Worm (Caenorhabditis elegans): ENCODE data around the gene somi-1.

The somi-1 gene

ce11 chrV:13393333-13393803 lies 2.2 kb upstream of the somi-1 start (continued):
- no peak for TF ChIP-seq pax-3 (tag; optimal IDR thresholded peaks at IDR 0.05)
- TF ChIP-seq fkh-8 (tag; optimal IDR thresholded peaks at IDR 0.05) = no peak
- no peak for TF ChIP-seq pag-3 (tag; optimal IDR thresholded peaks at IDR 0.05; ENCODE audit: borderline replicate concordance, insufficient read depth)
- TF ChIP-seq egl-27 (tag; optimal IDR thresholded peaks at IDR 0.05) = no peak
- no peak for TF ChIP-seq grh-1 (GFP tag; IDR thresholded peaks at IDR 0.05)
- peak; percentile 12 for TF ChIP-seq xbp-1 (tag; optimal IDR thresholded peaks at IDR 0.05)
- no peak for TF ChIP-seq aha-1 (tag; optimal IDR thresholded peaks at IDR 0.05)
- no peak for TF ChIP-seq unc-98 (GFP tag; IDR thresholded peaks at IDR 0.05)
- no peak for TF ChIP-seq mab-9 (GFP tag; IDR thresholded peaks at IDR 0.05)
- TF ChIP-seq irx-1 (tag; optimal IDR thresholded peaks at IDR 0.05) = no peak
- TF ChIP-seq unc-86 (tag; optimal IDR thresholded peaks at IDR 0.05) = no peak
- TF ChIP-seq swsn-7 (tag; optimal IDR thresholded peaks at IDR 0.05) = peak; percentile 36
- peak; percentile 46 for TF ChIP-seq lin-14 (GFP tag; optimal IDR thresholded peaks at IDR 0.05)
- TF ChIP-seq blmp-1 (tag; optimal IDR thresholded peaks at IDR 0.05) = peak; percentile 74
- peak; percentile 67 for TF ChIP-seq nhr-71 (tag; optimal IDR thresholded peaks at IDR 0.05)
- no peak for TF ChIP-seq nhr-237 (tag; optimal IDR thresholded peaks at IDR 0.05)
- TF ChIP-seq isw-1 (GFP tag; IDR thresholded peaks at IDR 0.05) = no peak
- TF ChIP-seq mdl-1 (tag; optimal IDR thresholded peaks at IDR 0.05) = peak in 1 of 2 experiments; percentile 17
- no peak for TF ChIP-seq nhr-77 (tag; optimal IDR thresholded peaks at IDR 0.05)

DNA sequence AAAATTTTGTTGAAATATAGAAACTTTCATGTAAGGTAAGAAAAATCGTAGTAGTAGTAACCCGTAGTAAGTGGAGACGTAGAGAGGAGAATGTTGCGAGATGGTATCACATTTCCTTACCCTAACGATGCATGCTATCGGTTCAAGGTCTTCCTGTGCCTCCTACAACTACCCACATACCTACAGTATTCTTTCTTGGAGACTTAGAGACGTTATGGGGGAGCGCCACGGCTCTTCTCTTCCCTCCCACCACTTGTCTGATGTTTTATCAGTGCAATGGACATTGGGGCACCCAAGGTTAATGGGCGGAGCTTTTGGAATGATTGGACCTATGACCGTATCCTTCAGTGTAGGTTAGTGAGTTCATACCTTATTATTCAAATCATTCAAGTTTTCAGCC lies 259 bp downstream of the somi-1 start:
- TF ChIP-seq sptf-1 (tag; optimal IDR thresholded peaks at IDR 0.05) = no peak
- TF ChIP-seq egl-13 (tag; optimal IDR thresholded peaks at IDR 0.05) = no peak
- no peak for TF ChIP-seq lir-3 (tag; optimal IDR thresholded peaks at IDR 0.05; ENCODE audit: poor library complexity)
- TF ChIP-seq efl-3 (GFP tag; optimal IDR thresholded peaks at IDR 0.05) = no peak
- TF ChIP-seq unc-86 (tag; optimal IDR thresholded peaks at IDR 0.05) = no peak
- TF ChIP-seq hlh-17 (GFP tag; optimal IDR thresholded peaks at IDR 0.05; ENCODE audit: borderline replicate concordance) = no peak
- no peak for TF ChIP-seq mab-9 (GFP tag; IDR thresholded peaks at IDR 0.05)
- TF ChIP-seq nhr-85 (tag) = peak; percentile 94
- TF ChIP-seq C04F5.9 (tag; optimal IDR thresholded peaks at IDR 0.05) = no peak
- peak; percentile 10 for TF ChIP-seq nhr-90 (tag; optimal IDR thresholded peaks at IDR 0.05; ENCODE audit: poor library complexity)
- peak; percentile 20 for TF ChIP-seq snu-23 (GFP tag; optimal IDR thresholded peaks at IDR 0.05)
- no peak for TF ChIP-seq jun-1 (tag; optimal IDR thresholded peaks at IDR 0.05)
- TF ChIP-seq lin-35 (GFP tag; optimal IDR thresholded peaks at IDR 0.05) = no peak
- TF ChIP-seq ceh-63 (GFP tag; optimal IDR thresholded peaks at IDR 0.05) = no peak
- TF ChIP-seq mef-2 (tag; optimal IDR thresholded peaks at IDR 0.05) = no peak
- no peak for TF ChIP-seq aly-2 (tag; optimal IDR thresholded peaks at IDR 0.05)
- peak; percentile 30 for TF ChIP-seq rnt-1 (tag; optimal IDR thresholded peaks at IDR 0.05)
- TF ChIP-seq egl-27 (tag; optimal IDR thresholded peaks at IDR 0.05) = peak in 1 of 2 experiments; percentile 16
- TF ChIP-seq ceh-82 (tag; optimal IDR thresholded peaks at IDR 0.05) = no peak
- TF ChIP-seq nhr-20 (tag; optimal IDR thresholded peaks at IDR 0.05) = peak; percentile 63
- TF ChIP-seq nhr-77 (tag; optimal IDR thresholded peaks at IDR 0.05) = no peak
- TF ChIP-seq elt-3 (tag; optimal IDR thresholded peaks at IDR 0.05) = peak in 4 of 6 experiments; percentile 11 to 84 (median 43)
- peak; percentile 0 to 71 for TF ChIP-seq lsy-2 (tag; optimal IDR thresholded peaks at IDR 0.05)

DNA sequence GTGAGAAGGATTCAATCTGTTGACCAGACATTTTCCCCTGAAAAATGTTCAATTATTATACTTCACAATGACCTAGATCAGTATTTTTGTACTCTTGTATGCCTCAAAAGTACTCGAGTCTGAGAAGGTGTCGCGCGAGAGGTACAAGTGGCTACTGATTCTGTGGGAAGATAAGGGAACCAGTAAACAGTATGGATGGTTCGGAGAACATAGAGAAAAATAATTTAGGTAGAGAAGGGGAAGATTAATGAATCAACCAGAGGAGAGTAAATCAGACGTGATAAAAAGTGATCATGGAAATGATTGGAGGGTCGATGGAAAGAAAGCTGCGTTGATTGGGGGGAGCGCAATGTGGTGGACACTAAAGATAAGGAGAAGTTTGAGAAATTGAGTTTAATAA lies 1.7 kb downstream of the somi-1 start:
- TF ChIP-seq nhr-85 (tag) (peak; percentile 90), unc-86 (tag; optimal IDR thresholded peaks at IDR 0.05) (no peak), hlh-4 (tag; optimal IDR thresholded peaks at IDR 0.05) (no peak), lin-13 (GFP tag; optimal IDR thresholded peaks at IDR 0.05) (no peak), nhr-20 (tag; optimal IDR thresholded peaks at IDR 0.05) (peak; percentile 47), nhr-47 (tag; optimal IDR thresholded peaks at IDR 0.05) (no peak), lin-14 (GFP tag; optimal IDR thresholded peaks at IDR 0.05) (peak; percentile 57), nhr-71 (tag; optimal IDR thresholded peaks at IDR 0.05) (peak; percentile 38), irx-1 (tag; optimal IDR thresholded peaks at IDR 0.05) (no peak), skn-1 (tag; optimal IDR thresholded peaks at IDR 0.05) (no peak), blmp-1 (tag; optimal IDR thresholded peaks at IDR 0.05) (peak; percentile 64), rnt-1 (tag; optimal IDR thresholded peaks at IDR 0.05) (peak; percentile 14), snu-23 (GFP tag; optimal IDR thresholded peaks at IDR 0.05) (peak; percentile 34), sox-4 (tag; optimal IDR thresholded peaks at IDR 0.05) (no peak), isw-1 (GFP tag; IDR thresholded peaks at IDR 0.05) (no peak), ceh-88 (GFP tag; IDR thresholded peaks at IDR 0.05) (no peak), nhr-76 (tag; optimal IDR thresholded peaks at IDR 0.05) (no peak), unc-130 (tag; optimal IDR thresholded peaks at IDR 0.05) (no peak), mep-1 (tag; optimal IDR thresholded peaks at IDR 0.05) (peak; percentile 8), pax-3 (tag; optimal IDR thresholded peaks at IDR 0.05) (no peak), F16B12.6 (tag; optimal IDR thresholded peaks at IDR 0.05) (no peak), ces-1 (GFP tag; optimal IDR thresholded peaks at IDR 0.05) (no peak)

Data from whole organism, L1 larva.